Worm (Caenorhabditis elegans): ENCODE data around the gene scc-2.

Gene scc-2

DNA sequence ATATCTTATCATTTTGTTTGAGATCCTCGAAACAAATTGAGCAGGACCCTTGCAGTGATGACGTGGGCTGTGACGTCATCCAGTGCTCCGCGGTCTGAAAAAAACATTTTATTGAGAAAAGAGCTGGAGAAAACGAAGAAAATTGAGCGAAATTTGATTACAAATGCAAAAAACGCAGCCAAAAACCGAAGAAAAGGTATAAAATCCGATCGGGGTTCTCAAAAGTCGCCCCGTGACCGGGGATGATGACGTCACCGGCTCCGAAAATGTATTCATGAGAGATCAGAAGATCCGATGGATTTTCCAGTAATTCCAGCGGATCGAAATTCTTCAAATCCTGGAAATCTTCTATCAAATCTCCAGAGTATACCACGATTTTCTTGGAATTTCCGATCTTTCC, 19.0 kb upstream of the scc-2 start, which contains the start of gene trul-1:
TSS of gene trul-1 (minus strand) at position 101 of the 400 bp plus-strand sequence.
- TF ChIP-seq zfh-2 (GFP tag; conservative IDR thresholded peaks at IDR 0.05): no peak; the same call in 1 of the 2 replicates
- no peak for TF ChIP-seq hmg-20 (GFP tag; IDR thresholded peaks at IDR 0.05)
- no peak for TF ChIP-seq nhr-80 (tag; optimal IDR thresholded peaks at IDR 0.05)

DNA sequence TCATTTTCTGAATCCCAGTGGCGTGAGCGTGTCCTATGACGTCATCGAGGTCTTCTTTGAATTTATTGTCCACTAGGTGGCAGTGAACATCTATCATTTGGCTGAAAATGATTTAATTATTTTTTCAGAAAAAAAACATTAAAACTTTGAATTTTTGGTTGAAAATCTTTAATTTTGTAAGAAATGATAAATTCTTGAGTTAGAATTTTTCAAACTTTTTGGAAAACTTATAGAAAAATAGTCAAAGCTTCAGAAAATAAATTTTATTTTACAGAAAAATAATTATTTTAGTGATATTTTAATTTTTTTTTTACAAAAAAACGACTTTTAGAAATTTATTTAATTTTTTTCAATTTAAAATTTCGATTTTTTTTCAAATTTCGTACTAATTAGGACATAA, 15.2 kb upstream of the scc-2 start, which contains the start of gene B0432.8:
TSS of gene B0432.8 (minus strand) at position 101 of the 400 bp plus-strand sequence.
- TF ChIP-seq nhr-90 (tag; optimal IDR thresholded peaks at IDR 0.05) (no peak), athp-1 (tag; optimal IDR thresholded peaks at IDR 0.05) (no peak), mxl-1 (tag; optimal IDR thresholded peaks at IDR 0.05) (no peak), ztf-6 (GFP tag; IDR thresholded peaks at IDR 0.05) (no peak), F10E7.11 (tag; optimal IDR thresholded peaks at IDR 0.05) (no peak), T07F8.4 (tag; optimal IDR thresholded peaks at IDR 0.05) (no peak), lin-54 (GFP tag; optimal IDR thresholded peaks at IDR 0.05) (no peak), rcor-1 (GFP tag; IDR thresholded peaks at IDR 0.05) (no peak), repo-1 (tag; optimal IDR thresholded peaks at IDR 0.05) (no peak), lsy-27 (tag; optimal IDR thresholded peaks at IDR 0.05; ENCODE audit: borderline replicate concordance, insufficient read depth) (no peak), him-1 (tag; optimal IDR thresholded peaks at IDR 0.05) (no peak), xnd-1 (tag; optimal IDR thresholded peaks at IDR 0.05) (no peak), akir-1 (GFP tag; optimal IDR thresholded peaks at IDR 0.05) (no peak), snpc-4 (GFP tag; optimal IDR thresholded peaks at IDR 0.05) (no peak), snpc-4 (tag; optimal IDR thresholded peaks at IDR 0.05) (no peak), F22D6.2 (tag; optimal IDR thresholded peaks at IDR 0.05) (no peak), snpc-1.1 (tag; optimal IDR thresholded peaks at IDR 0.05; ENCODE audit: insufficient read depth) (no peak), Y95B8A.8 (GFP tag; IDR thresholded peaks at IDR 0.05) (no peak), atf-7 (tag; optimal IDR thresholded peaks at IDR 0.05) (no peak)

DNA sequence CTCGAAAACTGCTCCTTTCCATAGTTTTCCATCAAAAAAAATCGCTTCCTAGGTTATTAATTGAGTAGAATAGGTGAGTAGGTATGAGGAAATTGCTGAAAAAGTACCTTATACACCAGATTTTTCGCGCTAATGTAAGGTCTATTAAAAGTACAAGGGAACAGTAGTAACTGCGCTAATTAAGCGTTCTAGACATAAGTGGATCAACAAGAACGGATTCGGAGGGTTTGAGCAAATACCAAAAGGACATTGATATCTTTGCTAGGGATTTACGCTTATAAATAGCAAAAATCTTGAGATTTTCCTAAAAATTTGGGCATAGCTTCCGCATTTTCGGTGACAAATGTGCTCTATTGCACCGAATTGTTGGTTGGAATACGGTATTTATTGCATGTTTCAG, 10.4 kb upstream of the scc-2 start, which contains the start of gene B0432.7:
TSS of gene B0432.7 (minus strand) at position 101 of the 400 bp plus-strand sequence.
- TF ChIP-seq snpc-1.3 (tag; optimal IDR thresholded peaks at IDR 0.05; ENCODE audit: insufficient read depth) (no peak), zim-3 (tag; optimal IDR thresholded peaks at IDR 0.05) (no peak), ztf-28 (GFP tag; IDR thresholded peaks at IDR 0.05) (no peak), mxl-1 (tag; optimal IDR thresholded peaks at IDR 0.05) (no peak), ceh-79 (tag; optimal IDR thresholded peaks at IDR 0.05) (no peak), K12H6.12 (tag; optimal IDR thresholded peaks at IDR 0.05) (no peak), ztf-18 (tag; optimal IDR thresholded peaks at IDR 0.05) (no peak), ekl-4 (GFP tag; IDR thresholded peaks at IDR 0.05) (no peak), F39B2.1 (GFP tag; IDR thresholded peaks at IDR 0.05) (no peak), F57C9.4 (tag; optimal IDR thresholded peaks at IDR 0.05) (no peak)

DNA sequence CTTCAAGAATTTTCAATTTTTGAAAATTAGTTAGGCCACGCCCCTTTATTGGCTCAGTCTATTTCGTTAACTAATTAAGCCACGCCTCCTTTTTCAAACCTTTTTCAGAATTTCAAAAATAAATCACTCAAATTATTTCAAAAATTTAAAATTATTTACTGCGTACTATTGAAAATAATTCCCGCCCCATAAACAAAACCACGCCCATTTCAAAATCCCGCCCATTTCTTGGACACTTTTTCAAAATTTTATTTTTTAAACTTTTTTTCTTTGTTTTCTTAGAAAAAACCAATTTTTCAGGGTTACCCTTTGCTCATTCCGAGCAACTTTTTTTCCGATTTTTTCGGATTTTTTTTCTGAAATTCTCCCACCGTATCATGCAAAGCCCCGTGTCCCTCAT, 590 bp upstream of the scc-2 start, which contains the start of gene B0432.14:
TSS of gene B0432.14 (plus strand) at position 301 of the 400 bp plus-strand sequence.
- no peak for TF ChIP-seq rpc-1 (optimal IDR thresholded peaks at IDR 0.05)
- TF ChIP-seq rpc-1 (tag; optimal IDR thresholded peaks at IDR 0.05): no peak
- no peak for TF ChIP-seq hmg-1.2 (GFP tag; IDR thresholded peaks at IDR 0.05)
- TF ChIP-seq athp-1 (tag; optimal IDR thresholded peaks at IDR 0.05): no peak
- TF ChIP-seq pha-4 (tag; optimal IDR thresholded peaks at IDR 0.05): no peak
- TF ChIP-seq Y79H2A.3 (GFP tag; conservative IDR thresholded peaks at IDR 0.05): no peak
- TF ChIP-seq lsl-1 (GFP tag; optimal IDR thresholded peaks at IDR 0.05): no peak
- TF ChIP-seq F57C9.4 (tag; optimal IDR thresholded peaks at IDR 0.05): no peak
- TF ChIP-seq C06A6.2 (GFP tag; conservative IDR thresholded peaks at IDR 0.05): no peak
- no peak for TF ChIP-seq D2030.7 (GFP tag; IDR thresholded peaks at IDR 0.05)
- no peak for TF ChIP-seq mcd-1 (GFP tag; IDR thresholded peaks at IDR 0.05)
- no peak for TF ChIP-seq K12H6.12 (tag; optimal IDR thresholded peaks at IDR 0.05)
- TF ChIP-seq egrh-3 (GFP tag; IDR thresholded peaks at IDR 0.05): no peak
- no peak for TF ChIP-seq lin-40 (tag; optimal IDR thresholded peaks at IDR 0.05)
- TF ChIP-seq ama-1 (optimal IDR thresholded peaks at IDR 0.05): no peak
- TF ChIP-seq ama-1 (GFP tag; optimal IDR thresholded peaks at IDR 0.05): no peak
- no peak for TF ChIP-seq K11D2.4 (GFP tag; IDR thresholded peaks at IDR 0.05)
- no peak for TF ChIP-seq F57A8.1 (GFP tag; optimal IDR thresholded peaks at IDR 0.05)
- no peak for TF ChIP-seq Y53G8AR.9 (GFP tag; conservative IDR thresholded peaks at IDR 0.05)

Measured in whole organism, young adult.